Fruit fly (Drosophila melanogaster) whole organism, embryonic: ENCODE measurements around the gene CG15365.

Experiments
- Abd-B ChIP-seq: fragments of 200-800 bp; sonication (Bioruptor generic); optimal IDR thresholded peaks from 2 replicates; lab custom pipeline; 2018; ENCODE audit warnings: missing biosample characterization, mild to moderate bottlenecking, missing genetic modification characterization, moderate library complexity
- Adf1 ChIP-seq: fragments of 200-800 bp; sonication (Bioruptor generic); IDR thresholded peaks from 2 replicates; pipeline ENCODE4 v1.3.6; 2022; ENCODE audit warnings: missing biosample characterization, missing genetic modification characterization
- Antp ChIP-seq: fragments of 200-800 bp; sonication (Bioruptor generic); optimal IDR thresholded peaks from 3 replicates; lab custom pipeline; 2016; ENCODE audit warnings: missing biosample characterization, missing genetic modification characterization
- Asciz ChIP-seq: fragments of 200-800 bp; sonication (Bioruptor generic); optimal IDR thresholded peaks from 2 replicates; lab custom pipeline; 2017; ENCODE audit warnings: missing biosample characterization, mild to moderate bottlenecking, missing genetic modification characterization, missing genetic modification reagents
- Bteb2 ChIP-seq: fragments of 200-800 bp; sonication (Bioruptor generic); optimal IDR thresholded peaks from 2 replicates; lab custom pipeline; 2016; ENCODE audit warnings: missing biosample characterization, missing genetic modification characterization
- CG10654 ChIP-seq: fragments of 200-800 bp; sonication (Bioruptor generic); optimal IDR thresholded peaks from 2 replicates; lab custom pipeline; 2016; ENCODE audit warnings: missing biosample characterization, missing genetic modification characterization
- CG12104 ChIP-seq: fragments of 200-800 bp; sonication (Bioruptor generic); optimal IDR thresholded peaks from 3 replicates; lab custom pipeline; 2016; ENCODE audit warnings: missing biosample characterization, missing genetic modification characterization
- CG1233 ChIP-seq: fragments of 200-800 bp; sonication (Bioruptor generic); optimal IDR thresholded peaks from 4 replicates; lab custom pipeline; 2018; ENCODE audit warnings: missing biosample characterization, mild to moderate bottlenecking, missing genetic modification characterization
- CG12391 ChIP-seq: fragments of 200-800 bp; sonication (Bioruptor generic); optimal IDR thresholded peaks from 3 replicates; lab custom pipeline; 2018; ENCODE audit warnings: missing biosample characterization, mild to moderate bottlenecking, missing genetic modification characterization, moderate library complexity
- CG13424 ChIP-seq: fragments of 200-800 bp; sonication (Bioruptor generic); optimal IDR thresholded peaks from 2 replicates; lab custom pipeline; 2019; ENCODE audit warnings: missing biosample characterization, mild to moderate bottlenecking, missing genetic modification characterization, moderate library complexity
- CG15269 ChIP-seq: fragments of 200-800 bp; sonication (Bioruptor generic); optimal IDR thresholded peaks from 2 replicates; lab custom pipeline; 2018; ENCODE audit warnings: missing biosample characterization, mild to moderate bottlenecking, missing genetic modification characterization, moderate library complexity
- CG17328 ChIP-seq: fragments of 200-800 bp; sonication (Bioruptor generic); IDR thresholded peaks from 2 replicates; pipeline ENCODE4 v1.3.6; 2022; ENCODE audit warnings: missing biosample characterization, missing genetic modification characterization
- CG17359 ChIP-seq: fragments of 200-800 bp; sonication (Bioruptor generic); optimal IDR thresholded peaks from 3 replicates; lab custom pipeline; 2018; ENCODE audit warnings: missing biosample characterization, mild to moderate bottlenecking, missing genetic modification characterization, moderate library complexity
- CG2875 ChIP-seq: fragments of 200-800 bp; sonication (Bioruptor generic); optimal IDR thresholded peaks from 2 replicates; lab custom pipeline; 2017; ENCODE audit warnings: missing biosample characterization, mild to moderate bottlenecking, missing genetic modification characterization, missing genetic modification reagents
- CG32767 ChIP-seq: fragments of 200-800 bp; sonication (Bioruptor generic); IDR thresholded peaks from 2 replicates; pipeline ENCODE4 v1.3.6; 2022; ENCODE audit warnings: missing biosample characterization, missing genetic modification characterization
- CG34376 ChIP-seq: fragments of 200-800 bp; sonication (Bioruptor generic); optimal IDR thresholded peaks from 2 replicates; lab custom pipeline; 2018; ENCODE audit warnings: missing biosample characterization, mild to moderate bottlenecking, missing genetic modification characterization
- CG4282 ChIP-seq: fragments of 200-800 bp; sonication (Bioruptor generic); optimal IDR thresholded peaks from 2 replicates; lab custom pipeline; 2016; ENCODE audit warnings: missing biosample characterization, missing genetic modification characterization
- CG6765 ChIP-seq: fragments of 200-800 bp; sonication (Bioruptor generic); optimal IDR thresholded peaks from 3 replicates; lab custom pipeline; 2017; ENCODE audit warnings: missing biosample characterization, mild to moderate bottlenecking, missing genetic modification characterization
- CG9817 ChIP-seq: fragments of 200-800 bp; sonication (Bioruptor generic); optimal IDR thresholded peaks from 2 replicates; lab custom pipeline; 2018; ENCODE audit warnings: missing biosample characterization, mild to moderate bottlenecking, missing genetic modification characterization, moderate library complexity
- CG9932 ChIP-seq: fragments of 200-800 bp; sonication (Bioruptor generic); IDR thresholded peaks from 2 replicates; pipeline ENCODE4 v1.3.6; 2022; ENCODE audit warnings: missing biosample characterization, missing genetic modification characterization
- Dek ChIP-seq: fragments of 200-800 bp; sonication (Bioruptor generic); optimal IDR thresholded peaks from 3 replicates; lab custom pipeline; 2019; ENCODE audit warnings: missing biosample characterization, mild to moderate bottlenecking, missing genetic modification characterization, moderate library complexity
- Mad ChIP-seq: fragments of 200-800 bp; sonication (Bioruptor generic); optimal IDR thresholded peaks from 2 replicates; lab custom pipeline; 2016; ENCODE audit warnings: missing biosample characterization, missing genetic modification characterization
- Med ChIP-seq: fragments of 200-800 bp; sonication (Bioruptor generic); peaks from one replicate; lab custom pipeline; 2016; ENCODE audit warnings: missing biosample characterization, missing genetic modification characterization, mild to moderate bottlenecking, inconsistent platforms, moderate library complexity
- Meics ChIP-seq: fragments of 200-800 bp; sonication (Bioruptor generic); optimal IDR thresholded peaks from 2 replicates; lab custom pipeline; 2017; ENCODE audit warnings: missing biosample characterization, mild to moderate bottlenecking, missing genetic modification characterization
- Mes4 ChIP-seq: fragments of 200-800 bp; sonication (Bioruptor generic); optimal IDR thresholded peaks from 2 replicates; lab custom pipeline; 2016; ENCODE audit warnings: missing biosample characterization, missing genetic modification characterization
- NK7.1 ChIP-seq: fragments of 200-800 bp; sonication (Bioruptor generic); optimal IDR thresholded peaks from 3 replicates; lab custom pipeline; 2016; ENCODE audit warnings: missing biosample characterization, missing genetic modification characterization
- Oaz ChIP-seq: fragments of 200-800 bp; sonication (Bioruptor generic); IDR thresholded peaks from 2 replicates; pipeline ENCODE4 v1.3.6; 2022; ENCODE audit warnings: missing biosample characterization, missing genetic modification characterization
- Ssrp ChIP-seq: fragments of 200-800 bp; sonication (Bioruptor generic); optimal IDR thresholded peaks from 2 replicates; lab custom pipeline; 2018; ENCODE audit warnings: missing biosample characterization, mild to moderate bottlenecking, missing genetic modification characterization, moderate library complexity
- YL-1 ChIP-seq: fragments of 200-800 bp; sonication (Bioruptor generic); optimal IDR thresholded peaks from 3 replicates; lab custom pipeline; 2017; ENCODE audit warnings: missing biosample characterization, mild to moderate bottlenecking, missing genetic modification characterization
- btn ChIP-seq: fragments of 200-800 bp; sonication (Bioruptor generic); optimal IDR thresholded peaks from 2 replicates; lab custom pipeline; 2016; ENCODE audit warnings: missing biosample characterization, missing genetic modification characterization
- chif ChIP-seq, 2 experiments: fragments of 200-800 bp; sonication (Bioruptor generic); optimal IDR thresholded peaks; 3 replicates each; lab custom pipeline; 2016; ENCODE audit warnings: missing biosample characterization in 2 of 2, missing genetic modification characterization in 2 of 2
- disco-r ChIP-seq: fragments of 200-800 bp; sonication (Bioruptor generic); optimal IDR thresholded peaks from 2 replicates; lab custom pipeline; 2016; ENCODE audit warnings: missing biosample characterization, missing genetic modification characterization
- dm ChIP-seq: fragments of 200-800 bp; sonication (Bioruptor generic); optimal IDR thresholded peaks from 3 replicates; lab custom pipeline; 2016; ENCODE audit warnings: missing biosample characterization, missing genetic modification characterization
- dysf ChIP-seq: fragments of 200-800 bp; sonication (Bioruptor generic); IDR thresholded peaks from 3 replicates; pipeline ENCODE4 v1.3.6; 2022; ENCODE audit warnings: missing biosample characterization, missing genetic modification characterization
- en ChIP-seq: fragments of 200-800 bp; sonication (Bioruptor generic); optimal IDR thresholded peaks from 2 replicates; lab custom pipeline; 2016; ENCODE audit warnings: missing biosample characterization, missing genetic modification characterization
- fru ChIP-seq: fragments of >200 bp; optimal IDR thresholded peaks from 2 replicates; lab custom pipeline; 2017
- insv ChIP-seq, 2 experiments: fragments of 200-800 bp; sonication (Bioruptor generic); optimal IDR thresholded peaks; 3 replicates each; lab custom pipeline; 2016 to 2018; ENCODE audit warnings: missing biosample characterization in 2 of 2, missing genetic modification characterization in 2 of 2
- kah ChIP-seq: fragments of 200-800 bp; sonication (Bioruptor generic); optimal IDR thresholded peaks from 2 replicates; lab custom pipeline; 2018; ENCODE audit warnings: missing biosample characterization, mild to moderate bottlenecking, missing genetic modification characterization
- ken ChIP-seq: fragments of 200-800 bp; sonication (Bioruptor generic); IDR thresholded peaks from 3 replicates; pipeline ENCODE4 v1.3.6; 2022; ENCODE audit warnings: missing biosample characterization, missing genetic modification characterization
- mam ChIP-seq: fragments of 200-800 bp; sonication (Bioruptor generic); optimal IDR thresholded peaks from 3 replicates; lab custom pipeline; 2016; ENCODE audit warnings: missing biosample characterization, missing genetic modification characterization
- mld ChIP-seq: fragments of 200-800 bp; sonication (Bioruptor generic); IDR thresholded peaks from 3 replicates; pipeline ENCODE4 v1.3.6; 2022; ENCODE audit warnings: missing biosample characterization, missing genetic modification characterization; ENCODE audit not compliant: partially characterized antibody
- nmo ChIP-seq: fragments of 200-800 bp; sonication (Bioruptor generic); optimal IDR thresholded peaks from 2 replicates; lab custom pipeline; 2018; ENCODE audit warnings: missing biosample characterization, mild to moderate bottlenecking, missing genetic modification characterization, moderate library complexity
- org-1 ChIP-seq: fragments of 200-800 bp; sonication (Bioruptor generic); optimal IDR thresholded peaks from 2 replicates; lab custom pipeline; 2017; ENCODE audit warnings: missing biosample characterization, missing genetic modification characterization
- pan ChIP-seq, 4 experiments: fragments of >200 bp in 3 of 4; fragments of 200-800 bp in 1 of 4; sonication (Bioruptor generic) in 1 of 4; optimal IDR thresholded peaks in 3 of 4; IDR thresholded peaks in 1 of 4; 2 replicates each; pipeline versions ENCODE4 v1.3.6 to Lab custom; 2017 to 2022; ENCODE audit warnings: missing biosample characterization in 2 of 4, missing genetic modification characterization in 2 of 4, mixed read lengths in 1 of 4
- pita ChIP-seq: fragments of 200-800 bp; sonication (Bioruptor generic); optimal IDR thresholded peaks from 2 replicates; lab custom pipeline; 2017; ENCODE audit warnings: missing biosample characterization, mild to moderate bottlenecking, missing genetic modification characterization
- sens-2 ChIP-seq: fragments of 200-800 bp; sonication (Bioruptor generic); IDR thresholded peaks from 2 replicates; pipeline ENCODE4 v1.3.6; 2022; ENCODE audit warnings: missing biosample characterization, missing genetic modification characterization
- sob ChIP-seq: fragments of 200-800 bp; sonication (Bioruptor generic); IDR thresholded peaks from 2 replicates; pipeline ENCODE4 v1.3.6; 2022; ENCODE audit warnings: missing biosample characterization, missing genetic modification characterization
- stc ChIP-seq: fragments of 200-800 bp; sonication (Bioruptor generic); IDR thresholded peaks from 2 replicates; pipeline ENCODE4 v1.3.6; 2022; ENCODE audit warnings: missing biosample characterization, missing genetic modification characterization
- zf30C ChIP-seq: fragments of 200-800 bp; sonication (Bioruptor generic); optimal IDR thresholded peaks from 3 replicates; lab custom pipeline; 2018; ENCODE audit warnings: missing biosample characterization, mild to moderate bottlenecking, missing genetic modification characterization

CG15365 gene

dm6 chrX:9047725-9048384, 19.9 kb downstream of the CG15365 start (continued):
- TF ChIP-seq Adf1 (GFP tag; lab: Robert Waterston, UW): peak; percentile 76
- peak; percentile 68 for TF ChIP-seq stc (GFP tag; lab: Robert Waterston, UW)
- TF ChIP-seq Mes4 (GFP tag; lab: Kevin White, UChicago): peak; percentile 28
- peak; percentile 36 for TF ChIP-seq Dek (tag; lab: Kevin White, UChicago)
- peak; percentile 29 for TF ChIP-seq Meics (GFP tag; lab: Kevin White, UChicago)
- peak; percentile 74 for TF ChIP-seq CG17359 (tag; lab: Kevin White, UChicago)
- peak; percentile 34 for TF ChIP-seq org-1 (GFP tag; lab: Kevin White, UChicago)
- no peak for TF ChIP-seq zf30C
- TF ChIP-seq dm (GFP tag; lab: Kevin White, UChicago): no peak
- peak; percentile 45; the same call in 1 of the 3 replicates for TF ChIP-seq ken (GFP tag; lab: Robert Waterston, UW)
- no peak for TF ChIP-seq CG9932 (GFP tag; lab: Robert Waterston, UW)
- TF ChIP-seq YL-1 (GFP tag; lab: Kevin White, UChicago): no peak
- peak; percentile 12 for TF ChIP-seq CG9817 (tag; lab: Kevin White, UChicago)
- no peak for TF ChIP-seq sob (GFP tag; lab: Robert Waterston, UW)
- no peak for TF ChIP-seq fru (lab: Kevin White, UChicago)
- TF ChIP-seq sens-2: 0 out of 2 replicates have a peak, but pooled peaks have one; percentile 35
- TF ChIP-seq CG2875: peak; percentile 70
- no peak for TF ChIP-seq en (GFP tag; lab: Kevin White, UChicago)
- peak; percentile 82 for TF ChIP-seq Ssrp (tag; lab: Kevin White, UChicago)
- no peak for TF ChIP-seq insv (GFP tag; optimal IDR thresholded peaks at IDR 0.05; lab: Kevin White, UChicago)
- peak; percentile 20 for TF ChIP-seq Mad (GFP tag; lab: Kevin White, UChicago)
- TF ChIP-seq mam (GFP tag; lab: Kevin White, UChicago): no peak
- no peak for TF ChIP-seq Oaz (GFP tag; lab: Robert Waterston, UW)
- no peak for TF ChIP-seq NK7.1
- TF ChIP-seq CG6765 (GFP tag; lab: Kevin White, UChicago): no peak
- TF ChIP-seq Med (GFP tag; lab: Kevin White, UChicago): peak; percentile 81
- peak; percentile 55 for TF ChIP-seq CG1233
- no peak for TF ChIP-seq CG4282
- peak in 1 of 2 experiments; percentile 37 for TF ChIP-seq chif (GFP tag; optimal IDR thresholded peaks at IDR 0.05; lab: Kevin White, UChicago)
- TF ChIP-seq nmo (GFP tag; lab: Kevin White, UChicago): peak; percentile 88
- peak; percentile 82 for TF ChIP-seq CG12391
- TF ChIP-seq pita (GFP tag; lab: Kevin White, UChicago): no peak
- TF ChIP-seq dysf: peak; percentile 48; the same call in 2 of the 3 replicates
- no peak for TF ChIP-seq disco-r
- TF ChIP-seq kah: peak; percentile 31
- TF ChIP-seq CG32767: peak; percentile 59; the same call in 1 of the 2 replicates
- peak; percentile 3 for TF ChIP-seq Antp (GFP tag; lab: Kevin White, UChicago)
- TF ChIP-seq btn (GFP tag; lab: Kevin White, UChicago): no peak
- TF ChIP-seq Abd-B: peak; percentile 31
- peak; percentile 60; the same call in 1 of the 2 replicates for TF ChIP-seq CG17328 (GFP tag; lab: Robert Waterston, UW)
- TF ChIP-seq Bteb2 (GFP tag; lab: Kevin White, UChicago): peak; percentile 11
- TF ChIP-seq CG12104 (GFP tag; lab: Kevin White, UChicago): no peak
- TF ChIP-seq CG15269: peak; percentile 66
- peak; percentile 60 for TF ChIP-seq Asciz (GFP tag; lab: Kevin White, UChicago)
- TF ChIP-seq mld: no peak
- TF ChIP-seq CG10654 (GFP tag; lab: Kevin White, UChicago): peak; percentile 7
- no peak for TF ChIP-seq CG34376 (GFP tag; lab: Kevin White, UChicago)
- peak; percentile 82 for TF ChIP-seq CG13424 (tag; lab: Kevin White, UChicago)
- TF ChIP-seq pan (optimal IDR thresholded peaks at IDR 0.05; lab: Kevin White, UChicago): no peak
- TF ChIP-seq pan (GFP tag; optimal IDR thresholded peaks at IDR 0.05 in 1 of 2, IDR thresholded peaks at IDR 0.05 in 1 of 2): peak in 1 of 2 experiments; percentile 63
